Fruit fly (Drosophila melanogaster) whole organism, prepupa: Measurements from ENCODE around the gene CG4766.

Experiments used
- Blimp-1 ChIP-seq: fragments of 200-800 bp; sonication (Bioruptor generic); optimal IDR thresholded peaks from 3 replicates; lab custom pipeline; 2017; ENCODE audit warnings: missing biosample characterization, missing genetic modification characterization, mild to moderate bottlenecking, moderate library complexity, missing genetic modification reagents
- CG10631 ChIP-seq: fragments of 200-800 bp; sonication (Bioruptor generic); optimal IDR thresholded peaks from 2 replicates; lab custom pipeline; 2016; ENCODE audit warnings: missing biosample characterization, missing genetic modification characterization
- CG10669 ChIP-seq: fragments of 200-800 bp; sonication (Bioruptor generic); optimal IDR thresholded peaks from 3 replicates; lab custom pipeline; 2018; ENCODE audit warnings: missing biosample characterization, mild to moderate bottlenecking, missing genetic modification characterization, moderate library complexity
- CG11762 ChIP-seq: fragments of 200-800 bp; sonication (Bioruptor generic); optimal IDR thresholded peaks from 3 replicates; lab custom pipeline; 2016; ENCODE audit warnings: missing biosample characterization, missing genetic modification characterization; ENCODE audit not compliant: insufficient read depth
- CG15336 ChIP-seq: fragments of 200-800 bp; sonication (Bioruptor generic); IDR thresholded peaks from 2 replicates; pipeline ENCODE4 v1.3.6; 2022; ENCODE audit warnings: missing biosample characterization, missing genetic modification characterization
- CG1621 ChIP-seq: fragments of 200-800 bp; sonication (Bioruptor generic); optimal IDR thresholded peaks from 3 replicates; lab custom pipeline; 2018; ENCODE audit warnings: missing biosample characterization, mild to moderate bottlenecking, missing genetic modification characterization
- CG3032 ChIP-seq: fragments of 200-800 bp; optimal IDR thresholded peaks from 2 replicates; lab custom pipeline; 2019; ENCODE audit warnings: missing biosample characterization, mild to moderate bottlenecking, missing genetic modification characterization, moderate library complexity
- CG34406 ChIP-seq: fragments of 200-800 bp; sonication (Bioruptor generic); optimal IDR thresholded peaks from 3 replicates; lab custom pipeline; 2016; ENCODE audit warnings: missing biosample characterization, missing genetic modification characterization
- CG3919 ChIP-seq: fragments of 200-800 bp; sonication (Bioruptor generic); optimal IDR thresholded peaks from 3 replicates; lab custom pipeline; 2016; ENCODE audit warnings: missing biosample characterization, missing genetic modification characterization
- CG4318 ChIP-seq: fragments of 200-800 bp; sonication (Bioruptor generic); optimal IDR thresholded peaks from 3 replicates; lab custom pipeline; 2017; ENCODE audit warnings: missing biosample characterization, mild to moderate bottlenecking, missing genetic modification characterization
- CG6163 ChIP-seq: fragments of 200-800 bp; sonication (Bioruptor generic); IDR thresholded peaks from 3 replicates; pipeline ENCODE4 v1.3.6; 2022; ENCODE audit warnings: missing biosample characterization, missing genetic modification characterization
- CG6276 ChIP-seq: fragments of 200-800 bp; sonication (Bioruptor generic); optimal IDR thresholded peaks from 2 replicates; lab custom pipeline; 2017; ENCODE audit warnings: missing biosample characterization, mild to moderate bottlenecking, missing genetic modification characterization
- CG6792 ChIP-seq: fragments of 200-800 bp; sonication (Bioruptor generic); optimal IDR thresholded peaks from 3 replicates; lab custom pipeline; 2016; ENCODE audit warnings: missing biosample characterization, missing genetic modification characterization
- CG6808 ChIP-seq: fragments of 200-800 bp; sonication (Bioruptor generic); optimal IDR thresholded peaks from 3 replicates; lab custom pipeline; 2017; ENCODE audit warnings: missing biosample characterization, missing genetic modification characterization, mild to moderate bottlenecking, moderate library complexity, missing genetic modification reagents
- CG6854 ChIP-seq: fragments of 200-800 bp; sonication (Bioruptor generic); optimal IDR thresholded peaks from 2 replicates; lab custom pipeline; 2017; ENCODE audit warnings: missing biosample characterization, mild to moderate bottlenecking, missing genetic modification characterization
- CG7368 ChIP-seq: fragments of 200-800 bp; sonication (Bioruptor generic); optimal IDR thresholded peaks from 3 replicates; lab custom pipeline; 2016; ENCODE audit warnings: missing biosample characterization, missing genetic modification characterization
- CG8119 ChIP-seq: fragments of 200-800 bp; sonication (Bioruptor generic); IDR thresholded peaks from 3 replicates; pipeline ENCODE4 v1.3.6; 2022; ENCODE audit warnings: missing biosample characterization, missing genetic modification characterization
- CG8632 ChIP-seq: fragments of 200-800 bp; sonication (Bioruptor generic); optimal IDR thresholded peaks from 3 replicates; lab custom pipeline; 2016; ENCODE audit warnings: missing biosample characterization, missing genetic modification characterization
- CG9139 ChIP-seq: fragments of 200-800 bp; sonication (Bioruptor generic); optimal IDR thresholded peaks from 3 replicates; lab custom pipeline; 2017; ENCODE audit warnings: missing biosample characterization, mild to moderate bottlenecking, missing genetic modification characterization
- Eip78C ChIP-seq: fragments of 200-800 bp; sonication (Bioruptor generic); peaks from one replicate; lab custom pipeline; 2016; ENCODE audit warnings: missing biosample characterization, missing genetic modification characterization
- Eip93F ChIP-seq: fragments of 200-800 bp; sonication (Bioruptor generic); optimal IDR thresholded peaks from 2 replicates; lab custom pipeline; 2016; ENCODE audit warnings: missing biosample characterization, mild to moderate bottlenecking, missing genetic modification characterization
- Ets96B ChIP-seq: fragments of 200-800 bp; optimal IDR thresholded peaks from 2 replicates; lab custom pipeline; 2019; ENCODE audit warnings: missing biosample characterization, mild to moderate bottlenecking, missing genetic modification characterization, moderate library complexity
- Gug ChIP-seq: fragments of 200-800 bp; sonication (Bioruptor generic); IDR thresholded peaks from 2 replicates; pipeline ENCODE4 v1.3.6; 2022; ENCODE audit warnings: missing biosample characterization, missing genetic modification characterization
- Hr4 ChIP-seq: fragments of 200-800 bp; sonication (Bioruptor generic); optimal IDR thresholded peaks from 3 replicates; lab custom pipeline; 2016; ENCODE audit warnings: missing biosample characterization, missing genetic modification characterization
- Met ChIP-seq: fragments of 200-800 bp; sonication (Bioruptor generic); optimal IDR thresholded peaks from 3 replicates; lab custom pipeline; 2016; ENCODE audit warnings: missing biosample characterization, missing genetic modification characterization
- OdsH ChIP-seq: fragments of 200-800 bp; sonication (Bioruptor generic); optimal IDR thresholded peaks from 3 replicates; lab custom pipeline; 2016; ENCODE audit warnings: missing biosample characterization, missing genetic modification characterization
- Smox ChIP-seq: fragments of 200-800 bp; sonication (Bioruptor generic); optimal IDR thresholded peaks from 3 replicates; lab custom pipeline; 2016; ENCODE audit warnings: missing biosample characterization, missing genetic modification characterization
- Sox14 ChIP-seq: fragments of 200-800 bp; sonication (Bioruptor generic); optimal IDR thresholded peaks from 3 replicates; lab custom pipeline; 2016; ENCODE audit warnings: missing biosample characterization, missing genetic modification characterization
- Sox15 ChIP-seq: fragments of 200-800 bp; sonication (Bioruptor generic); optimal IDR thresholded peaks from 3 replicates; lab custom pipeline; 2016; ENCODE audit warnings: missing biosample characterization, missing genetic modification characterization
- achi ChIP-seq: fragments of 200-800 bp; sonication (Bioruptor generic); optimal IDR thresholded peaks from 3 replicates; lab custom pipeline; 2016; ENCODE audit warnings: missing biosample characterization, missing genetic modification characterization
- cyc ChIP-seq: fragments of 200-800 bp; sonication (Bioruptor generic); optimal IDR thresholded peaks from 3 replicates; lab custom pipeline; 2016; ENCODE audit warnings: missing biosample characterization, missing genetic modification characterization
- dsx ChIP-seq: fragments of 200-800 bp; optimal IDR thresholded peaks from 3 replicates; lab custom pipeline; 2019; ENCODE audit warnings: missing biosample characterization, mild to moderate bottlenecking, missing genetic modification characterization, moderate library complexity; ENCODE audit not compliant: poor library complexity, severe bottlenecking
- eg ChIP-seq: fragments of 200-800 bp; sonication (Bioruptor generic); IDR thresholded peaks from 3 replicates; pipeline ENCODE4 v1.3.6; 2022; ENCODE audit warnings: missing biosample characterization, missing genetic modification characterization
- fd59A ChIP-seq: fragments of 200-800 bp; sonication (Bioruptor generic); optimal IDR thresholded peaks from 2 replicates; lab custom pipeline; 2017; ENCODE audit warnings: missing biosample characterization, mild to moderate bottlenecking, missing genetic modification characterization, missing genetic modification reagents
- fkh ChIP-seq: fragments of 200-800 bp; sonication (Bioruptor generic); optimal IDR thresholded peaks from 3 replicates; lab custom pipeline; 2017; ENCODE audit warnings: missing biosample characterization, mild to moderate bottlenecking, missing genetic modification characterization, moderate library complexity
- net ChIP-seq: fragments of 200-800 bp; sonication (Bioruptor generic); optimal IDR thresholded peaks from 3 replicates; lab custom pipeline; 2016; ENCODE audit warnings: missing biosample characterization, missing genetic modification characterization
- pdm3 ChIP-seq: fragments of 200-800 bp; sonication (Bioruptor generic); optimal IDR thresholded peaks from 3 replicates; lab custom pipeline; 2016; ENCODE audit warnings: missing biosample characterization, missing genetic modification characterization
- salr ChIP-seq, 2 experiments: fragments of 200-800 bp; sonication (Bioruptor generic); optimal IDR thresholded peaks; 3 replicates each; lab custom pipeline; 2016 to 2018; ENCODE audit warnings: missing biosample characterization in 2 of 2, missing genetic modification characterization in 2 of 2, mild to moderate bottlenecking in 1 of 2
- spab ChIP-seq: fragments of 200-800 bp; sonication (Bioruptor generic); optimal IDR thresholded peaks from 2 replicates; lab custom pipeline; 2017; ENCODE audit warnings: missing biosample characterization, mild to moderate bottlenecking, missing genetic modification characterization, missing genetic modification reagents
- ss ChIP-seq, 2 experiments: fragments of 200-800 bp; sonication (Bioruptor generic); optimal IDR thresholded peaks; 2 replicates in 1 of 2; 3 replicates in 1 of 2; lab custom pipeline; 2017 to 2018; ENCODE audit warnings: mild to moderate bottlenecking in 2 of 2, missing biosample characterization in 2 of 2, missing genetic modification characterization in 2 of 2, moderate library complexity in 1 of 2
- svp ChIP-seq: fragments of 200-800 bp; sonication (Bioruptor generic); peaks from one replicate; lab custom pipeline; 2016; ENCODE audit warnings: missing biosample characterization, missing genetic modification characterization
- topi ChIP-seq: fragments of 200-800 bp; sonication (Bioruptor generic); optimal IDR thresholded peaks from 3 replicates; lab custom pipeline; 2016; ENCODE audit warnings: missing biosample characterization, missing genetic modification characterization
- vri ChIP-seq: fragments of 200-800 bp; sonication (Bioruptor generic); optimal IDR thresholded peaks from 3 replicates; lab custom pipeline; 2016; ENCODE audit warnings: missing biosample characterization, mild to moderate bottlenecking, missing genetic modification characterization

CG4766 gene

DNA sequence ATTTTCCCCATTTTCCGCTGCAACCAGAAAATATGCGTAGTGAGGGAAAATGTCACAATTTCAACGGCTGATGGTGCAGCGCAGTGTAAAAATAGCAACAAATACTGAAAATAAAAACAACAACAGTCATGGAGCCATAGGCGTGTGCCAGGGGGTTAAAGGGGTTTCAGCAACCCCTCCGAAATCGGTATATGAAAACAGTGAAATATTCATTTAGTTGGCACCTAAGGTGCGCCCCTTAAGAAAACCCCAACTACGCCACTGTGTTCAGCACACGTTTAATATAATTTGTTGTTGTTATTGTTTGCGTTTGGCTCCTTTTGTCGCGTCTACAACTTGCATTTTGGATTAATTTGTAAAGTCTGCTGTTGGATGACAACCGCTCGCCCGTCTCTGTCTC, 28.6 kb downstream of the CG4766 start (continued):
- TF ChIP-seq Sox14 (peak; percentile 72), CG6276 (GFP tag; lab: Kevin White, UChicago) (no peak), achi (GFP tag; lab: Kevin White, UChicago) (peak; percentile 77), Ets96B (tag; lab: Kevin White, UChicago) (peak; percentile 70), CG15336 (GFP tag; lab: Robert Waterston, UW) (peak; percentile 87), dsx (peak; percentile 51), net (GFP tag; lab: Kevin White, UChicago) (peak; percentile 68), CG10669 (GFP tag; lab: Kevin White, UChicago) (peak; percentile 66), CG11762 (peak; percentile 40), CG3919 (GFP tag; lab: Kevin White, UChicago) (peak; percentile 75), ss (GFP tag; optimal IDR thresholded peaks at IDR 0.05; lab: Kevin White, UChicago) (peak; percentile 15 to 35), CG8632 (GFP tag; lab: Kevin White, UChicago) (peak; percentile 36), fkh (GFP tag; lab: Kevin White, UChicago) (no peak), CG6163 (GFP tag; lab: Robert Waterston, UW) (peak; percentile 94), CG10631 (GFP tag; lab: Kevin White, UChicago) (peak; percentile 76), CG4318 (GFP tag; lab: Kevin White, UChicago) (peak; percentile 78), Blimp-1 (GFP tag; lab: Kevin White, UChicago) (no peak), Met (GFP tag; lab: Kevin White, UChicago) (peak; percentile 36), fd59A (GFP tag; lab: Kevin White, UChicago) (peak; percentile 64), CG6808 (GFP tag; lab: Kevin White, UChicago) (peak; percentile 52), salr (GFP tag; optimal IDR thresholded peaks at IDR 0.05; lab: Kevin White, UChicago) (peak; percentile 56 to 71)

DNA sequence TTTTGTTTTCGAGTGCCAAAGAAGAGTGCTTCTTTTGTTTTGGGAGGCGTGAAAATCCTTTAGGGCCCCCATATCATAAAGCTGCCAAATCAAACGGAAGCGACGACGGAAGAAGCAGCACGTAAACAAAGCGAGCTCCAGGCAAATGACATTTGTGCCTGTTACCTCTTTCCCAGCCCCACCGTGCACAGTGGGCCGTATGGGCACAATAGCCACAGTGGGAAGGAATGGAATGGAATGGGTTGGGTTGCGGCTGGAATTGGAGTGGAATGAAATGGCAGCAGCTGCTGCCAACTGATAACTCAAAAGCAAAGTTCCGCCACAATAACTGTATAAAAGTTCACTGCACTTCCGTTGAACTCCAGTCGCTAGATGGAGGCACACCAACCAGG, 29.9 kb downstream of the CG4766 start:
- TF ChIP-seq Eip78C (GFP tag; lab: Kevin White, UChicago) (peak; percentile 45), Hr4 (GFP tag; lab: Kevin White, UChicago) (no peak), Sox15 (no peak), svp (GFP tag; lab: Kevin White, UChicago) (peak; percentile 28)
- TF ChIP-seq, all 60 proteins: peak for 2

DNA sequence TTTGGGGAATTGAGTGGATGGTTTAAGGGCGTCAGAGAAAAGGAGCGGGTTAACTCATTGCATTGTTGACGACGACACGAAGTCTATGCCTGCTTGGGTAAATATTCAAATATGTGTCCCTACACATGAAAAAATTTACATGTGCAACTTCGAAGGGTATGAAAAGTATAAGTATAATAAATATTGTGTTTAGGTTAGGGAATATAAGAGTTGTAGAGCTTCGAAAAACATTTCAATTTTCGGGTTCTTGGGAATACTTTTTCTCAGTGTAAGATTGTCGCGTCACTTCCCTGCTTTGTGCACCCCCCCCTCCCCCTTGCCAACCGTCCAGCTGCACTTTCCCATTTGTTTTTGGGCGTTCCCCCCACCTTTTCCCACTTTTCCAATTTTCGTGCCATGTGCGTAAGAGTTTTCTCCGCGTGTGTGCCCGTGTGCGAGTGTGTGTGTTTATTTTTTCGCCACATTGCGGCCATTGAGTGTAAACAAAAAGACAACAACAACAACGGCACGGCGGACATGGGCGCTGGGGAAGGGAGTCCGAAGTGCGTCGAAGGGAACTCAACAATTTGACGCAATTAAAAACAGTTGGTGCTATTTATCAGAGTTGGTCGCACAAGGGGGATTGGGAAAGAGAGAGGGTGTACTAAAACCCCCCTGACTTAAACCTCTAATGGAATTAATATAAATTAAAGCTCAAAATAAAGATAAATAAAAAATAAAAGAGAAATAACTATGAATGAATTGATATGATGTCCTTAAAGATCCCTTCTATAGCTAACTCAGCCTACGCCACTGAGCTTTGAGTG, 30.5 kb downstream of the CG4766 start:
- no peak for TF ChIP-seq CG1621 (tag; lab: Kevin White, UChicago)
- peak; percentile 86 for TF ChIP-seq Eip78C (GFP tag; lab: Kevin White, UChicago)
- peak; percentile 33 for TF ChIP-seq CG34406 (GFP tag; lab: Kevin White, UChicago)
- TF ChIP-seq vri (GFP tag; lab: Kevin White, UChicago) = no peak
- peak; percentile 16 for TF ChIP-seq CG3919 (GFP tag; lab: Kevin White, UChicago)
- peak; percentile 40 for TF ChIP-seq topi (GFP tag; lab: Kevin White, UChicago)
- no peak for TF ChIP-seq fd59A (GFP tag; lab: Kevin White, UChicago)
- no peak for TF ChIP-seq CG9139 (GFP tag; lab: Kevin White, UChicago)
- peak; percentile 50 for TF ChIP-seq CG3032 (tag; lab: Kevin White, UChicago)
- peak; percentile 31 for TF ChIP-seq pdm3 (GFP tag; lab: Kevin White, UChicago)
- no peak for TF ChIP-seq CG6276 (GFP tag; lab: Kevin White, UChicago)
- no peak for TF ChIP-seq CG7368
- peak; percentile 55 for TF ChIP-seq Smox (GFP tag; lab: Kevin White, UChicago)
- TF ChIP-seq Met (GFP tag; lab: Kevin White, UChicago) = peak; percentile 39
- peak; percentile 59 for TF ChIP-seq CG6163 (GFP tag; lab: Robert Waterston, UW)
- peak; percentile 19 for TF ChIP-seq spab (GFP tag; lab: Kevin White, UChicago)
- TF ChIP-seq CG4318 (GFP tag; lab: Kevin White, UChicago) = peak; percentile 31
- peak; percentile 27 for TF ChIP-seq net (GFP tag; lab: Kevin White, UChicago)
- TF ChIP-seq cyc (GFP tag; lab: Kevin White, UChicago) = peak; percentile 29
- 0 out of 3 replicates have a peak, but pooled peaks have one; percentile 22 for TF ChIP-seq CG8119 (GFP tag; lab: Robert Waterston, UW)
- peak in 1 of 2 experiments; percentile 47 for TF ChIP-seq ss (GFP tag; optimal IDR thresholded peaks at IDR 0.05; lab: Kevin White, UChicago)
- TF ChIP-seq Eip93F = no peak
- TF ChIP-seq OdsH = peak; percentile 33
- peak; percentile 34 for TF ChIP-seq CG6792
- peak; percentile 46 for TF ChIP-seq CG10631 (GFP tag; lab: Kevin White, UChicago)
- peak; percentile 43 for TF ChIP-seq Hr4 (GFP tag; lab: Kevin White, UChicago)
- no peak for TF ChIP-seq CG6854 (GFP tag; lab: Kevin White, UChicago)
- TF ChIP-seq Gug (GFP tag; lab: Robert Waterston, UW) = peak; percentile 33
- TF ChIP-seq CG15336 (GFP tag; lab: Robert Waterston, UW) = peak; percentile 41
- TF ChIP-seq Ets96B (tag; lab: Kevin White, UChicago) = peak; percentile 33
- TF ChIP-seq fkh (GFP tag; lab: Kevin White, UChicago) = peak; percentile 39
- TF ChIP-seq eg (GFP tag; lab: Robert Waterston, UW) = peak; percentile 27; the same call in 2 of the 3 replicates
